Worm (Caenorhabditis elegans): ENCODE data around the gene F53A2.1.

ce11 chrIII:13298722-13299431, 25.8 kb downstream of the F53A2.1 start, which contains the start of gene pgm-2:
- no peak for TF ChIP-seq klf-2 (GFP tag; conservative IDR thresholded peaks at IDR 0.05)
- TF ChIP-seq ztf-29 (GFP tag; IDR thresholded peaks at IDR 0.05), result no peak
- no peak for TF ChIP-seq flt-1 (GFP tag; IDR thresholded peaks at IDR 0.05)
